Worm (Caenorhabditis elegans): ENCODE data around the gene ttr-27.

Gene ttr-27

ce11 chrV:12949607-12950006 lies 45.7 kb upstream of the ttr-27 start, which contains the start of gene T16G1.13:
TSS of gene T16G1.13 (plus strand) at chrV:12949907.
- TF ChIP-seq nhr-28 (tag; optimal IDR thresholded peaks at IDR 0.05) = no peak
- TF ChIP-seq tbx-2 (tag; optimal IDR thresholded peaks at IDR 0.05) = no peak
- TF ChIP-seq hpl-2 (GFP tag; optimal IDR thresholded peaks at IDR 0.05) = no peak
- no peak for TF ChIP-seq nhr-71 (tag; optimal IDR thresholded peaks at IDR 0.05)
- no peak for TF ChIP-seq mdl-1 (tag; optimal IDR thresholded peaks at IDR 0.05)
- no peak for TF ChIP-seq fkh-8 (tag; optimal IDR thresholded peaks at IDR 0.05)
- no peak for TF ChIP-seq unc-86 (tag; optimal IDR thresholded peaks at IDR 0.05)
- no peak for TF ChIP-seq unc-30 (tag; optimal IDR thresholded peaks at IDR 0.05)
- no peak for TF ChIP-seq egl-27 (tag; optimal IDR thresholded peaks at IDR 0.05)
- TF ChIP-seq nhr-84 (tag; optimal IDR thresholded peaks at IDR 0.05) = no peak
- no peak for TF ChIP-seq nhr-20 (tag; optimal IDR thresholded peaks at IDR 0.05)
- TF ChIP-seq C04F5.9 (tag; optimal IDR thresholded peaks at IDR 0.05) = no peak
- TF ChIP-seq mef-2 (tag; optimal IDR thresholded peaks at IDR 0.05) = no peak
- TF ChIP-seq tlp-1 (tag; optimal IDR thresholded peaks at IDR 0.05) = no peak

- TF ChIP-seq nhr-85 (tag) (peak; percentile 62), ama-1 (optimal IDR thresholded peaks at IDR 0.05) (no peak)
Measured at ce11 chrV:12944775-12945174, 40.9 kb upstream of the ttr-27 start, which contains the start of gene grl-2. TSS of gene grl-2 (plus strand) at chrV:12945075.

- TF ChIP-seq nhr-76 (tag; optimal IDR thresholded peaks at IDR 0.05) (no peak), tbx-2 (tag; optimal IDR thresholded peaks at IDR 0.05) (no peak), dsc-1 (tag; optimal IDR thresholded peaks at IDR 0.05) (no peak), sox-4 (tag; optimal IDR thresholded peaks at IDR 0.05) (no peak), nhr-71 (tag; optimal IDR thresholded peaks at IDR 0.05) (no peak), ceh-82 (tag; optimal IDR thresholded peaks at IDR 0.05) (no peak), ceh-90 (tag; optimal IDR thresholded peaks at IDR 0.05) (no peak), hlh-17 (GFP tag; optimal IDR thresholded peaks at IDR 0.05; ENCODE audit: borderline replicate concordance) (no peak), unc-130 (tag; optimal IDR thresholded peaks at IDR 0.05) (no peak), fkh-10 (GFP tag; optimal IDR thresholded peaks at IDR 0.05) (no peak), jun-1 (tag; optimal IDR thresholded peaks at IDR 0.05) (no peak), unc-98 (GFP tag; IDR thresholded peaks at IDR 0.05) (no peak), ceh-88 (GFP tag; IDR thresholded peaks at IDR 0.05) (no peak), mab-9 (GFP tag; IDR thresholded peaks at IDR 0.05) (no peak), lsy-2 (tag; optimal IDR thresholded peaks at IDR 0.05) (no peak), efl-1 (optimal IDR thresholded peaks at IDR 0.05) (no peak), efl-1 (GFP tag; optimal IDR thresholded peaks at IDR 0.05 in 1 of 2) (no peak), swsn-7 (tag; optimal IDR thresholded peaks at IDR 0.05) (no peak)
Measured at ce11 chrV:12944229-12944628, 40.3 kb upstream of the ttr-27 start, which contains the start of gene T16G1.3. TSS of gene T16G1.3 (minus strand) at chrV:12944329.

ce11 chrV:12943399-12943798 lies 39.5 kb upstream of the ttr-27 start:
- TF ChIP-seq dpl-1 (GFP tag; optimal IDR thresholded peaks at IDR 0.05) = no peak
- no peak for TF ChIP-seq mep-1 (tag; optimal IDR thresholded peaks at IDR 0.05)
- no peak for TF ChIP-seq ztf-4 (tag; optimal IDR thresholded peaks at IDR 0.05)
- no peak for TF ChIP-seq aly-2 (tag; optimal IDR thresholded peaks at IDR 0.05)
- TF ChIP-seq C16A3.4 (tag; optimal IDR thresholded peaks at IDR 0.05) = no peak
- TF ChIP-seq nhr-11 (tag; optimal IDR thresholded peaks at IDR 0.05) = no peak
- TF ChIP-seq lin-35 (GFP tag; optimal IDR thresholded peaks at IDR 0.05) = no peak

Data from whole organism, L1 larva.